Worm (Caenorhabditis elegans) whole organism, L1 larva: ENCODE measurements around the gene hmg-1.2.
A peak's percentile ranks its signal among the peaks of the same experiment; 100 is the strongest.

ENCODE experiments used
- C04F5.9 ChIP-seq: sonication (generic microtip); optimal IDR thresholded peaks from 2 replicates; lab custom pipeline; 2016; ENCODE audit warnings: missing genetic modification characterization, missing compliant biosample characterization
- C34B4.2 ChIP-seq: sonication (generic microtip); optimal IDR thresholded peaks from 2 replicates; lab custom pipeline; 2017; ENCODE audit warnings: mild to moderate bottlenecking, missing genetic modification characterization, missing compliant biosample characterization
- Y116A8C.19 ChIP-seq: sonication (generic microtip); optimal IDR thresholded peaks from 2 replicates; lab custom pipeline; 2016; ENCODE audit warnings: missing compliant biosample characterization, missing genetic modification characterization, borderline replicate concordance
- aha-1 ChIP-seq: fragments of 150-350 bp; optimal IDR thresholded peaks from 2 replicates; lab custom pipeline; 2014; ENCODE audit warnings: missing biosample characterization, missing genetic modification characterization
- aly-2 ChIP-seq: fragments of 150-350 bp; optimal IDR thresholded peaks from 2 replicates; lab custom pipeline; 2014; ENCODE audit warnings: missing biosample characterization, missing genetic modification characterization
- blmp-1 ChIP-seq: fragments of 150-350 bp; optimal IDR thresholded peaks from 2 replicates; lab custom pipeline; 2014; ENCODE audit warnings: missing biosample characterization, missing genetic modification characterization
- ceh-63 ChIP-seq: fragments of 200-800 bp; sonication (Bioruptor generic); optimal IDR thresholded peaks from 2 replicates; lab custom pipeline; 2018; ENCODE audit warnings: mild to moderate bottlenecking, missing genetic modification characterization, missing compliant biosample characterization
- ceh-88 ChIP-seq: fragments of 200-800 bp; sonication (Bioruptor generic); IDR thresholded peaks from 2 replicates; pipeline ENCODE4 v1.3.6; 2022; ENCODE audit warnings: missing genetic modification characterization, missing compliant biosample characterization
- ces-1 ChIP-seq: fragments of 150-350 bp; optimal IDR thresholded peaks from 2 replicates; lab custom pipeline; 2014; ENCODE audit warnings: missing biosample characterization, missing genetic modification reagents, missing genetic modification characterization
- dpl-1 ChIP-seq, 3 experiments: fragments of 150-350 bp in 2 of 3; sonication (generic microtip) in 1 of 3; optimal IDR thresholded peaks; 2 replicates each; lab custom pipeline; 2014 to 2017; ENCODE audit warnings: missing biosample characterization in 3 of 3, missing genetic modification characterization in 3 of 3, missing genetic modification reagents in 3 of 3
- dsc-1 ChIP-seq: sonication (generic microtip); optimal IDR thresholded peaks from 2 replicates; lab custom pipeline; 2016; ENCODE audit warnings: mild to moderate bottlenecking, missing genetic modification characterization, missing compliant biosample characterization
- efl-1 ChIP-seq, 4 experiments: fragments of 150-350 bp; optimal IDR thresholded peaks in 3 of 4; peaks in 1 of 4; 1 replicate in 1 of 4; 2 replicates in 3 of 4; lab custom pipeline; 2014; ENCODE audit warnings: missing biosample characterization in 2 of 4, missing genetic modification characterization in 2 of 4, missing genetic modification reagents in 2 of 4
- efl-3 ChIP-seq: fragments of 200-800 bp; sonication (Bioruptor generic); optimal IDR thresholded peaks from 2 replicates; lab custom pipeline; 2018; ENCODE audit warnings: mild to moderate bottlenecking, missing genetic modification characterization, missing compliant biosample characterization
- elt-2 ChIP-seq: sonication (generic microtip); optimal IDR thresholded peaks from 2 replicates; lab custom pipeline; 2016; ENCODE audit warnings: missing genetic modification characterization, mild to moderate bottlenecking, inconsistent platforms, missing compliant biosample characterization, missing genetic modification reagents
- fkh-10 ChIP-seq: sonication (generic microtip); optimal IDR thresholded peaks from 2 replicates; lab custom pipeline; 2017; ENCODE audit warnings: missing biosample characterization, missing genetic modification reagents, missing genetic modification characterization
- fkh-4 ChIP-seq: sonication (generic microtip); optimal IDR thresholded peaks from 2 replicates; lab custom pipeline; 2016; ENCODE audit warnings: missing compliant biosample characterization, missing genetic modification characterization, borderline replicate concordance
- fkh-8 ChIP-seq: sonication (generic microtip); optimal IDR thresholded peaks from 2 replicates; lab custom pipeline; 2016; ENCODE audit warnings: mild to moderate bottlenecking, missing genetic modification characterization, missing compliant biosample characterization
- hlh-4 ChIP-seq: sonication (generic microtip); optimal IDR thresholded peaks from 2 replicates; lab custom pipeline; 2016; ENCODE audit warnings: mild to moderate bottlenecking, missing genetic modification characterization, missing compliant biosample characterization
- jun-1 ChIP-seq: fragments of 150-350 bp; optimal IDR thresholded peaks from 2 replicates; lab custom pipeline; 2014; ENCODE audit warnings: missing biosample characterization, missing genetic modification reagents, missing genetic modification characterization
- lin-13 ChIP-seq: fragments of 150-350 bp; optimal IDR thresholded peaks from 2 replicates; lab custom pipeline; 2014; ENCODE audit warnings: missing biosample characterization, missing genetic modification reagents, missing genetic modification characterization
- lin-15B ChIP-seq: fragments of 150-350 bp; sonication (generic microtip); optimal IDR thresholded peaks from 3 replicates; lab custom pipeline; 2014; ENCODE audit warnings: missing biosample characterization, missing genetic modification characterization
- lin-35 ChIP-seq, 2 experiments: fragments of 150-350 bp; optimal IDR thresholded peaks; 2 replicates each; lab custom pipeline; 2014; ENCODE audit warnings: missing biosample characterization in 2 of 2, missing genetic modification characterization in 2 of 2, missing genetic modification reagents in 2 of 2
- lsy-2 ChIP-seq, 2 experiments: fragments of 150-350 bp; optimal IDR thresholded peaks; 2 replicates each; lab custom pipeline; 2014; ENCODE audit warnings: missing biosample characterization in 2 of 2, missing genetic modification characterization in 2 of 2
- mab-9 ChIP-seq: fragments of 200-800 bp; sonication (Bioruptor generic); IDR thresholded peaks from 2 replicates; pipeline ENCODE4 v1.3.6; 2022; ENCODE audit warnings: missing genetic modification reagents, missing genetic modification characterization, missing compliant biosample characterization
- mep-1 ChIP-seq: fragments of 150-350 bp; optimal IDR thresholded peaks from 2 replicates; lab custom pipeline; 2014; ENCODE audit warnings: missing biosample characterization, missing genetic modification characterization
- nhr-12 ChIP-seq: sonication (generic microtip); optimal IDR thresholded peaks from 2 replicates; lab custom pipeline; 2017; ENCODE audit warnings: missing biosample characterization, missing genetic modification characterization
- nhr-20 ChIP-seq: sonication (generic microtip); optimal IDR thresholded peaks from 2 replicates; lab custom pipeline; 2016; ENCODE audit warnings: mild to moderate bottlenecking, missing genetic modification characterization, missing compliant biosample characterization
- nhr-237 ChIP-seq: fragments of 150-350 bp; optimal IDR thresholded peaks from 2 replicates; lab custom pipeline; 2014; ENCODE audit warnings: missing biosample characterization, missing genetic modification characterization
- nhr-28 ChIP-seq: fragments of 150-350 bp; optimal IDR thresholded peaks from 2 replicates; lab custom pipeline; 2014; ENCODE audit warnings: missing biosample characterization, missing genetic modification characterization
- nhr-47 ChIP-seq: sonication (generic microtip); optimal IDR thresholded peaks from 2 replicates; lab custom pipeline; 2016; ENCODE audit warnings: mild to moderate bottlenecking, missing genetic modification characterization, moderate library complexity, missing compliant biosample characterization
- nhr-84 ChIP-seq: sonication (generic microtip); optimal IDR thresholded peaks from 2 replicates; lab custom pipeline; 2017; ENCODE audit warnings: missing biosample characterization, missing genetic modification characterization
- nhr-85 ChIP-seq: sonication (generic microtip); peaks from one replicate; lab custom pipeline; 2016; ENCODE audit warnings: missing genetic modification characterization, inconsistent platforms, missing compliant biosample characterization
- pag-3 ChIP-seq: sonication (generic microtip); optimal IDR thresholded peaks from 2 replicates; lab custom pipeline; 2017; ENCODE audit warnings: missing genetic modification characterization, mild to moderate bottlenecking, missing compliant biosample characterization, antibody characterized with exemption, borderline replicate concordance; ENCODE audit not compliant: insufficient read depth
- pqm-1 ChIP-seq: sonication (generic microtip); optimal IDR thresholded peaks from 3 replicates; lab custom pipeline; 2017; ENCODE audit warnings: missing biosample characterization, missing genetic modification characterization
- skn-1 ChIP-seq: fragments of 150-350 bp; optimal IDR thresholded peaks from 2 replicates; lab custom pipeline; 2014; ENCODE audit warnings: missing biosample characterization, missing genetic modification characterization
- snpc-4 ChIP-seq: fragments of 150-350 bp; optimal IDR thresholded peaks from 2 replicates; lab custom pipeline; 2014; ENCODE audit warnings: missing biosample characterization, missing genetic modification characterization
- snu-23 ChIP-seq: sonication (generic microtip); optimal IDR thresholded peaks from 2 replicates; lab custom pipeline; 2016; ENCODE audit warnings: missing genetic modification characterization, missing compliant biosample characterization
- sox-4 ChIP-seq: sonication (generic microtip); optimal IDR thresholded peaks from 2 replicates; lab custom pipeline; 2016; ENCODE audit warnings: missing genetic modification characterization, missing compliant biosample characterization
- sptf-1 ChIP-seq: fragments of 150-350 bp; optimal IDR thresholded peaks from 2 replicates; lab custom pipeline; 2014; ENCODE audit warnings: missing biosample characterization, missing genetic modification characterization
- sup-37 ChIP-seq: fragments of 200-800 bp; sonication (Bioruptor generic); optimal IDR thresholded peaks from 2 replicates; lab custom pipeline; 2018; ENCODE audit warnings: mild to moderate bottlenecking, missing genetic modification characterization, missing compliant biosample characterization
- tbx-2 ChIP-seq: sonication (generic microtip); optimal IDR thresholded peaks from 2 replicates; lab custom pipeline; 2016; ENCODE audit warnings: missing genetic modification characterization, missing compliant biosample characterization
- unc-30 ChIP-seq: sonication (generic microtip); optimal IDR thresholded peaks from 2 replicates; lab custom pipeline; 2017; ENCODE audit warnings: missing biosample characterization, missing genetic modification characterization
- unc-86 ChIP-seq: sonication (generic microtip); optimal IDR thresholded peaks from 2 replicates; lab custom pipeline; 2016; ENCODE audit warnings: missing genetic modification characterization, missing compliant biosample characterization
- unc-98 ChIP-seq: fragments of 200-800 bp; sonication (Bioruptor generic); IDR thresholded peaks from 2 replicates; pipeline ENCODE4 v1.3.6; 2022; ENCODE audit warnings: missing genetic modification characterization, missing compliant biosample characterization
- xbp-1 ChIP-seq: sonication (generic microtip); optimal IDR thresholded peaks from 2 replicates; lab custom pipeline; 2016; ENCODE audit warnings: missing genetic modification characterization, missing compliant biosample characterization
- zag-1 ChIP-seq: fragments of 150-350 bp; optimal IDR thresholded peaks from 2 replicates; lab custom pipeline; 2014; ENCODE audit warnings: missing biosample characterization, missing genetic modification characterization
- zip-4 ChIP-seq: fragments of 200-800 bp; sonication (Bioruptor generic); optimal IDR thresholded peaks from 2 replicates; lab custom pipeline; 2018; ENCODE audit warnings: mild to moderate bottlenecking, missing genetic modification characterization, moderate library complexity, missing compliant biosample characterization
- ztf-11 ChIP-seq, 2 experiments: sonication (generic microtip); optimal IDR thresholded peaks; 2 replicates each; lab custom pipeline; 2016 to 2017; ENCODE audit warnings: missing genetic modification characterization in 2 of 2, missing biosample characterization in 1 of 2, missing compliant biosample characterization in 1 of 2

Gene hmg-1.2

DNA sequence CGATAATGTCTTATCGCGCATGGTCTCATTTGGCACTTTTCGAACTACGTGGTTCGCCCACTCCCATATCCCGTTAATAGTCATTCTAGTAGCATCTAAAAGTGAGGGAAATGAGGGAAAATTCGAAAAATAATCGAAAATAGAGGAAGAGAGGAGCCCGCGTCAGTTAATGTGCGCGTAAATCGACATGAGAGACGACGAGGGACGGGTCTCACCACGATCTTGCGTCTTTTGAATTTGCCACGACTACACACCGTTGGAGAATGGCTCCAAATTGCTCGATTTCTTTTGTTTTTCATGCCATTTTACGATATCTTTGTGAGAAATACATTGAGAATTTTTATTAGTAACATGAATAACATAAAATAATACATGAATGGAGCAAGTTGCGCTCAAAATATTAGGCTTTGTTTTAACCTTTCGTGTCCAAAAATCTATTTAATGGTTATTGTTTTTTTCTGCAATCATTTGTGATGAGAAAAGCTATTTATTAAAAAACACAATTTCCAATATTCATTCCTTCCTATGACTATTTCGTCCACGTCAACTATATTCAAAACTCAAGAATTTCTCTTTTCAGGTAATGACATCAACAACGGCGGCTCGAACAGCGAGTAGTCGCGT is 32.0 kb upstream of the hmg-1.2 start, which contains the start of the genes gen-1 and stt-3:
gen-1 (minus strand) TSS at position 95 of the 624 bp plus-strand sequence.
stt-3 (plus strand) TSS at position 574 of the 624 bp plus-strand sequence.
- peak; percentile 46 to 50 for TF ChIP-seq efl-1 (optimal IDR thresholded peaks at IDR 0.05; lab: Kevin White, UChicago)
- TF ChIP-seq efl-1 (GFP tag; optimal IDR thresholded peaks at IDR 0.05 in 1 of 2; lab: Kevin White, UChicago): peak; percentile 21 to 90
- TF ChIP-seq nhr-237 (tag; lab: Kevin White, UChicago): no peak
- peak; percentile 1 for TF ChIP-seq lin-15B
- TF ChIP-seq dpl-1 (GFP tag; optimal IDR thresholded peaks at IDR 0.05; lab: Kevin White, UChicago): peak in 2 of 3 experiments; percentile 42 to 56
- peak in 1 of 2 experiments; percentile 48 for TF ChIP-seq lsy-2 (tag; optimal IDR thresholded peaks at IDR 0.05; lab: Kevin White, UChicago)
- peak; percentile 2 for TF ChIP-seq xbp-1 (tag; lab: Kevin White, UChicago)
- no peak for TF ChIP-seq zip-4 (GFP tag; lab: Kevin White, UChicago)
- peak; percentile 2 to 65 for TF ChIP-seq lin-35 (GFP tag; optimal IDR thresholded peaks at IDR 0.05; lab: Kevin White, UChicago)

DNA sequence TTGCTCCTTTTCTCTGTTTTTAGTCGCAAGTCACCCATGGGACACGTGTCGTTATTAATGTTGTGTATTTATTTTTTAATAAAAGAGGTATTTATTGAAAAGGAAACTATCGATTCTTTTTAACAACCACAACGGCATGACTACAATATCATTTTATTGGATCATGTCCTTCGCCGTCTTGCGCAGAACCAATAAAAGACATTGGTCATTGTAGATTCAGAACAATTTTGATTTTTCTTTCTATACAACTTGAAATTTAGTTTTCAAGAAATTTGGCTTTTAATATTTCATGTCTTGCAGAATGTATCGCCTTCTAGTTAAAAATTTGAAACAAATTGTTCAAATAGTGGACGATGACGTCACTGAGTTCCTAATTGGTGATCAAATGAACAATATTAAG is 28.7 kb upstream of the hmg-1.2 start, which contains the start of gene amdh-1:
amdh-1 (plus strand) TSS at position 301 of the 400 bp plus-strand sequence.
- no peak for TF ChIP-seq skn-1
- no peak for TF ChIP-seq tbx-2 (tag; lab: Kevin White, UChicago)
- TF ChIP-seq efl-3 (GFP tag; lab: Kevin White, UChicago): no peak
- no peak for TF ChIP-seq C04F5.9 (tag; lab: Kevin White, UChicago)
- TF ChIP-seq blmp-1 (tag; lab: Kevin White, UChicago): no peak
- no peak for TF ChIP-seq nhr-85 (tag; lab: Kevin White, UChicago)
- TF ChIP-seq fkh-10 (GFP tag; lab: Kevin White, UChicago): no peak
- TF ChIP-seq fkh-4 (tag; lab: Kevin White, UChicago): no peak
- TF ChIP-seq ceh-63 (GFP tag; lab: Kevin White, UChicago): no peak
- no peak for TF ChIP-seq mab-9
- no peak for TF ChIP-seq Y116A8C.19 (tag; lab: Kevin White, UChicago)
- no peak for TF ChIP-seq unc-98 (GFP tag; lab: Robert Waterston, UW)
- TF ChIP-seq sptf-1 (tag; lab: Kevin White, UChicago): no peak
- TF ChIP-seq hlh-4: no peak
- no peak for TF ChIP-seq lin-13 (GFP tag; lab: Kevin White, UChicago)

DNA sequence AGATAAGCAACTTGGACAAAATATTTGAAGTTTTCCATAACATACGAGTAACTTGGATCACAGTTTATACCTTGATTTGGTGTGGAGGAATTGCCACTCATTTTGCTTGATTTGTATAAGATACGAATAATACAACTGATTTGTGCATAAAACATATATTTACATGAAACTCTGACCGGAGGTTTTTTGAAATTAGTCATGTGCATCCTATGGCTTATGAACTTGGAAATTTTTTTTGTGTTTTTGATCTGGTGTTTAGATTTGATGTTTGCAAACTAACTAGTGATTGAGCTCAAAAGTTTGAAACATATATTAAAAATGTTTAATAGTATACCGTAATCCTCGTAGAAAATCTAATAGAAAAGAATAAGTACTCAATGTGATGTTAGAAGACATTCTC is 25.4 kb upstream of the hmg-1.2 start, which contains the start of gene srg-8:
srg-8 (minus strand) TSS at position 101 of the 400 bp plus-strand sequence.
- TF ChIP-seq nhr-47 (tag; lab: Kevin White, UChicago) (no peak), skn-1 (no peak), unc-30 (no peak), elt-2 (tag; lab: Kevin White, UChicago) (no peak), nhr-85 (tag; lab: Kevin White, UChicago) (no peak), snpc-4 (tag; lab: Kevin White, UChicago) (no peak), sup-37 (GFP tag; lab: Kevin White, UChicago) (no peak), snu-23 (GFP tag; lab: Kevin White, UChicago) (no peak), ceh-88 (GFP tag; lab: Robert Waterston, UW) (no peak), ces-1 (GFP tag; lab: Kevin White, UChicago) (no peak), nhr-12 (no peak), pqm-1 (tag; lab: Kevin White, UChicago) (no peak), ztf-11 (tag; optimal IDR thresholded peaks at IDR 0.05; lab: Kevin White, UChicago) (no peak)

DNA sequence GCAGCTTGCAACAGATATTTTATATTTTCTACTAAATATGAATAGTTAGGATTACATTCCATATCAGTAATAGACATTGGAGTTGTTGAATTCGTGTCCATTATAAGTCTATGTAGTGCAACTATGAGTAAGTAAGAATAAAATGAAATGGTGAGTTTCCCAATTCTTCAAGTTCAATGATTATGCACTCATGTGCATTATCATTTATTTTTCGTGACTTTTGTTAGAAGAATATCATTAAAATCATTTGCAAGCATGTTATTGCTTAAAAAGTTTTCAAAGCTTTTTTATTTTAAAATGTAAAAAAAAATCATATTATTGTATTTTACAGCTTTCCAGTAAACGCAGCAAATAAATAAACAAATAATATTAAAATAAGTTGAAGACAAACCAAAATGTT is 23.5 kb upstream of the hmg-1.2 start, which contains the start of gene srg-9:
srg-9 (minus strand) TSS at position 101 of the 400 bp plus-strand sequence.
- no peak for TF ChIP-seq unc-86
- no peak for TF ChIP-seq aha-1 (tag; lab: Kevin White, UChicago)
- TF ChIP-seq lin-13 (GFP tag; lab: Kevin White, UChicago): no peak
- no peak for TF ChIP-seq nhr-20 (tag; lab: Kevin White, UChicago)
- no peak for TF ChIP-seq fkh-8 (tag; lab: Kevin White, UChicago)
- no peak for TF ChIP-seq sox-4 (tag; lab: Kevin White, UChicago)
- TF ChIP-seq unc-98 (GFP tag; lab: Robert Waterston, UW): no peak
- no peak for TF ChIP-seq mep-1
- no peak for TF ChIP-seq jun-1 (tag; lab: Kevin White, UChicago)
- TF ChIP-seq nhr-84: no peak
- no peak for TF ChIP-seq nhr-28 (tag; lab: Kevin White, UChicago)
- no peak for TF ChIP-seq zag-1 (tag; lab: Kevin White, UChicago)
- no peak for TF ChIP-seq dsc-1 (tag; lab: Kevin White, UChicago)
- no peak for TF ChIP-seq aly-2 (tag; lab: Kevin White, UChicago)
- no peak for TF ChIP-seq C34B4.2
- no peak for TF ChIP-seq pag-3 (tag; lab: Kevin White, UChicago)
